Worm (Caenorhabditis elegans): ENCODE measurements around the gene rsp-8.

rsp-8 gene

ce11 chrIII:11866127-11866526, 39.9 kb downstream of the rsp-8 start:
- TF ChIP-seq nfya-1 (tag; optimal IDR thresholded peaks at IDR 0.05) (peak; percentile 46), fax-1 (tag; optimal IDR thresholded peaks at IDR 0.05) (no peak)

ce11 chrIII:11869231-11869912, 43.2 kb downstream of the rsp-8 start, which contains the start of gene taf-12:
TSS of gene taf-12 (minus strand) at chrIII:11869281.
- TF ChIP-seq odd-2 (tag; optimal IDR thresholded peaks at IDR 0.05) (no peak), madf-2 (tag; optimal IDR thresholded peaks at IDR 0.05) (no peak), fkh-10 (GFP tag; optimal IDR thresholded peaks at IDR 0.05) (no peak), npax-4 (tag; optimal IDR thresholded peaks at IDR 0.05) (no peak)

- TF ChIP-seq unc-86 (tag; optimal IDR thresholded peaks at IDR 0.05) = no peak
- TF ChIP-seq unc-55 (GFP tag; optimal IDR thresholded peaks at IDR 0.05) = peak; percentile 59
- no peak for TF ChIP-seq K02D7.2 (tag; optimal IDR thresholded peaks at IDR 0.05)
- peak; percentile 90 for TF ChIP-seq nfya-1 (tag; optimal IDR thresholded peaks at IDR 0.05)
- peak; percentile 40 for TF ChIP-seq madf-2 (tag; optimal IDR thresholded peaks at IDR 0.05)
- TF ChIP-seq fkh-10 (GFP tag; optimal IDR thresholded peaks at IDR 0.05) = no peak
- TF ChIP-seq C38D4.7 (GFP tag; optimal IDR thresholded peaks at IDR 0.05) = peak; percentile 12
- TF ChIP-seq pha-2 (tag; optimal IDR thresholded peaks at IDR 0.05) = peak; percentile 56
- TF ChIP-seq fkh-6 (tag; optimal IDR thresholded peaks at IDR 0.05) = no peak
- TF ChIP-seq zip-5 (tag; optimal IDR thresholded peaks at IDR 0.05) = peak; percentile 29
- TF ChIP-seq gmeb-2 (tag; optimal IDR thresholded peaks at IDR 0.05) = peak; percentile 47
- peak; percentile 57 for TF ChIP-seq lim-6 (tag; optimal IDR thresholded peaks at IDR 0.05)
- no peak for TF ChIP-seq pha-4 (tag; optimal IDR thresholded peaks at IDR 0.05)
- TF ChIP-seq hlh-30 (tag; optimal IDR thresholded peaks at IDR 0.05; ENCODE audit: insufficient read depth) = peak; percentile 19
- TF ChIP-seq K09A11.1 (tag; optimal IDR thresholded peaks at IDR 0.05; ENCODE audit: insufficient read depth) = no peak
- TF ChIP-seq lin-11 (tag; optimal IDR thresholded peaks at IDR 0.05) = no peak
- no peak for TF ChIP-seq ceh-6 (GFP tag; optimal IDR thresholded peaks at IDR 0.05)
- TF ChIP-seq nhr-11 (tag; optimal IDR thresholded peaks at IDR 0.05) = no peak
- peak; percentile 53 for TF ChIP-seq pax-1 (tag; optimal IDR thresholded peaks at IDR 0.05)
- TF ChIP-seq pros-1 (tag; optimal IDR thresholded peaks at IDR 0.05) = peak; percentile 33
- TF ChIP-seq F13H6.1 (tag; optimal IDR thresholded peaks at IDR 0.05) = peak; percentile 55
- TF ChIP-seq dmd-4 (tag; optimal IDR thresholded peaks at IDR 0.05; ENCODE audit: borderline replicate concordance) = no peak
- TF ChIP-seq tbx-2 (tag; optimal IDR thresholded peaks at IDR 0.05) = peak; percentile 94
- TF ChIP-seq syd-9 (tag; optimal IDR thresholded peaks at IDR 0.05) = no peak
- TF ChIP-seq ref-2 (tag; optimal IDR thresholded peaks at IDR 0.05) = peak; percentile 63
- TF ChIP-seq dve-1 (tag; optimal IDR thresholded peaks at IDR 0.05) = no peak
- peak; percentile 15 for TF ChIP-seq hlh-15 (tag; optimal IDR thresholded peaks at IDR 0.05)
- no peak for TF ChIP-seq ceh-9 (tag; optimal IDR thresholded peaks at IDR 0.05)
- peak; percentile 68 for TF ChIP-seq ceh-18 (tag; optimal IDR thresholded peaks at IDR 0.05)
- TF ChIP-seq hlh-13 (GFP tag; optimal IDR thresholded peaks at IDR 0.05) = no peak
- TF ChIP-seq ceh-30 (tag; optimal IDR thresholded peaks at IDR 0.05) = no peak
- TF ChIP-seq mec-3 (tag; optimal IDR thresholded peaks at IDR 0.05; ENCODE audit: borderline replicate concordance) = peak; percentile 62
- TF ChIP-seq eyg-1 (tag; optimal IDR thresholded peaks at IDR 0.05) = peak; percentile 45
- TF ChIP-seq sdc-2 (tag; optimal IDR thresholded peaks at IDR 0.05) = peak; percentile 32
- peak; percentile 93 for TF ChIP-seq C08G9.2 (tag; optimal IDR thresholded peaks at IDR 0.05)
- TF ChIP-seq rnt-1 (tag; optimal IDR thresholded peaks at IDR 0.05) = peak; percentile 95
- TF ChIP-seq tbx-7 (tag; optimal IDR thresholded peaks at IDR 0.05) = peak; percentile 69
- TF ChIP-seq hlh-8 (tag; optimal IDR thresholded peaks at IDR 0.05) = peak; percentile 66
- TF ChIP-seq ceh-2 (tag; optimal IDR thresholded peaks at IDR 0.05) = peak; percentile 94
- peak; percentile 92 for TF ChIP-seq ets-4 (tag; optimal IDR thresholded peaks at IDR 0.05)
- TF ChIP-seq unc-42 (tag; optimal IDR thresholded peaks at IDR 0.05) = peak; percentile 82
- no peak for TF ChIP-seq ama-1 (optimal IDR thresholded peaks at IDR 0.05)
- no peak for TF ChIP-seq unc-3 (GFP tag; conservative IDR thresholded peaks at IDR 0.05)
- TF ChIP-seq unc-3 (tag; optimal IDR thresholded peaks at IDR 0.05) = no peak
- TF ChIP-seq ceh-34 (tag; optimal IDR thresholded peaks at IDR 0.05) = peak; percentile 55
These were observed 43.8 kb downstream of the rsp-8 start for ce11 chrIII:11870009-11870408.

Data from whole organism, late embryonic.